Fruit fly (Drosophila melanogaster): ENCODE results near the gene betaggt-I.

betaggt-I gene

dm6 chr2L:4949453-4950045 is 4.2 kb downstream of the betaggt-I start, which contains the start of gene jet (continued):
- TF ChIP-seq gfzf (GFP tag; optimal IDR thresholded peaks at IDR 0.05) (peak; percentile 43), CG2875 (GFP tag; optimal IDR thresholded peaks at IDR 0.05) (no peak), sens (GFP tag) (no peak), CG5180 (GFP tag; optimal IDR thresholded peaks at IDR 0.05) (no peak), bbx (GFP tag; IDR thresholded peaks at IDR 0.05; ENCODE audit: partially characterized antibody) (peak; percentile 48), chm (GFP tag; IDR thresholded peaks at IDR 0.05) (no peak), Bteb2 (GFP tag; optimal IDR thresholded peaks at IDR 0.05) (no peak), Scr (GFP tag; IDR thresholded peaks at IDR 0.05; ENCODE audit: partially characterized antibody) (peak; percentile 24; the same call in 1 of the 2 replicates), CG7271 (tag; optimal IDR thresholded peaks at IDR 0.05) (no peak), unc-4 (GFP tag; IDR thresholded peaks at IDR 0.05; ENCODE audit: partially characterized antibody) (no peak), HmgZ (tag; optimal IDR thresholded peaks at IDR 0.05) (peak; percentile 57), lov (optimal IDR thresholded peaks at IDR 0.05) (no peak), lov (GFP tag; IDR thresholded peaks at IDR 0.05) (no peak), CTCF (GFP tag; optimal IDR thresholded peaks at IDR 0.05) (peak; percentile 57), CG7963 (GFP tag; IDR thresholded peaks at IDR 0.05; ENCODE audit: partially characterized antibody) (peak; percentile 55; the same call in 1 of the 3 replicates), sna (GFP tag; IDR thresholded peaks at IDR 0.05; ENCODE audit: partially characterized antibody) (no peak), lola (GFP tag; optimal IDR thresholded peaks at IDR 0.05) (no peak), Ptx1 (GFP tag; IDR thresholded peaks at IDR 0.05) (no peak), vvl (GFP tag; IDR thresholded peaks at IDR 0.05) (no peak), CG31365 (tag; optimal IDR thresholded peaks at IDR 0.05) (no peak), ap (GFP tag; IDR thresholded peaks at IDR 0.05) (no peak), Oaz (GFP tag; IDR thresholded peaks at IDR 0.05) (no peak), kay (GFP tag; optimal IDR thresholded peaks at IDR 0.05) (no peak), sisA (GFP tag; IDR thresholded peaks at IDR 0.05) (no peak), CG30020 (tag; optimal IDR thresholded peaks at IDR 0.05) (no peak), jigr1 (GFP tag; IDR thresholded peaks at IDR 0.05) (no peak), vfl (GFP tag; optimal IDR thresholded peaks at IDR 0.05) (no peak), h (optimal IDR thresholded peaks at IDR 0.05) (no peak), D19A (tag; optimal IDR thresholded peaks at IDR 0.05) (no peak), CG8281 (tag; optimal IDR thresholded peaks at IDR 0.05) (no peak), CG15269 (tag; optimal IDR thresholded peaks at IDR 0.05) (no peak), CG4424 (GFP tag; optimal IDR thresholded peaks at IDR 0.05) (no peak), CG7786 (GFP tag; optimal IDR thresholded peaks at IDR 0.05) (no peak), shn (GFP tag; optimal IDR thresholded peaks at IDR 0.05) (no peak), CG17912 (GFP tag; optimal IDR thresholded peaks at IDR 0.05) (no peak), CG3407 (GFP tag; optimal IDR thresholded peaks at IDR 0.05) (no peak), toy (GFP tag; IDR thresholded peaks at IDR 0.05) (no peak), tup (GFP tag; optimal IDR thresholded peaks at IDR 0.05) (no peak), HLH4C (GFP tag; IDR thresholded peaks at IDR 0.05; ENCODE audit: partially characterized antibody) (peak; percentile 55; the same call in 1 of the 3 replicates), en (GFP tag; optimal IDR thresholded peaks at IDR 0.05) (no peak), CG30403 (GFP tag; optimal IDR thresholded peaks at IDR 0.05) (no peak), aop (GFP tag; IDR thresholded peaks at IDR 0.05) (no peak), CG3163 (GFP tag; optimal IDR thresholded peaks at IDR 0.05) (no peak), vnd (GFP tag; IDR thresholded peaks at IDR 0.05; ENCODE audit: partially characterized antibody) (peak; percentile 43; the same call in 1 of the 3 replicates), zen2 (GFP tag; IDR thresholded peaks at IDR 0.05; ENCODE audit: partially characterized antibody) (no peak), CG10274 (GFP tag; optimal IDR thresholded peaks at IDR 0.05) (no peak), CG6791 (GFP tag; IDR thresholded peaks at IDR 0.05; ENCODE audit: partially characterized antibody) (peak; percentile 57; the same call in 2 of the 3 replicates), CG16813 (GFP tag; IDR thresholded peaks at IDR 0.05; ENCODE audit: partially characterized antibody) (peak; percentile 67), rib (GFP tag; IDR thresholded peaks at IDR 0.05) (no peak), grn (GFP tag; optimal IDR thresholded peaks at IDR 0.05) (peak; percentile 78), Xrp1 (GFP tag; IDR thresholded peaks at IDR 0.05) (no peak)

All from whole organism, embryonic.